Fruit fly (Drosophila melanogaster) whole organism, pupa: Measurements from ENCODE around the gene CG5447.

Experiments used
- CG14655 ChIP-seq: fragments of 200-800 bp; sonication (Bioruptor generic); optimal IDR thresholded peaks from 3 replicates; lab custom pipeline; 2017; ENCODE audit warnings: mild to moderate bottlenecking, missing biosample characterization, missing genetic modification reagents, missing genetic modification characterization
- CG15710 ChIP-seq: fragments of 200-800 bp; sonication (Bioruptor generic); optimal IDR thresholded peaks from 2 replicates; lab custom pipeline; 2018; ENCODE audit warnings: missing biosample characterization, mild to moderate bottlenecking, missing genetic modification characterization, moderate library complexity
- CG8301 ChIP-seq: fragments of 200-800 bp; sonication (Bioruptor generic); optimal IDR thresholded peaks from 2 replicates; lab custom pipeline; 2018; ENCODE audit warnings: missing biosample characterization, mild to moderate bottlenecking, missing genetic modification characterization
- Pif1A ChIP-seq: fragments of 200-800 bp; sonication (Bioruptor generic); optimal IDR thresholded peaks from 3 replicates; lab custom pipeline; 2016; ENCODE audit warnings: missing biosample characterization, missing genetic modification characterization
- Pif1B ChIP-seq: fragments of 200-800 bp; sonication (Bioruptor generic); optimal IDR thresholded peaks from 3 replicates; lab custom pipeline; 2016; ENCODE audit warnings: missing biosample characterization, missing genetic modification characterization
- Snoo ChIP-seq: fragments of 200-800 bp; sonication (Bioruptor generic); optimal IDR thresholded peaks from 3 replicates; lab custom pipeline; 2017; ENCODE audit warnings: missing biosample characterization, mild to moderate bottlenecking, missing genetic modification characterization, inconsistent platforms
- fd96Ca ChIP-seq: fragments of 200-800 bp; sonication (Bioruptor generic); IDR thresholded peaks from 3 replicates; pipeline ENCODE4 v1.3.6; 2022; ENCODE audit warnings: missing biosample characterization, missing genetic modification characterization

DNA sequence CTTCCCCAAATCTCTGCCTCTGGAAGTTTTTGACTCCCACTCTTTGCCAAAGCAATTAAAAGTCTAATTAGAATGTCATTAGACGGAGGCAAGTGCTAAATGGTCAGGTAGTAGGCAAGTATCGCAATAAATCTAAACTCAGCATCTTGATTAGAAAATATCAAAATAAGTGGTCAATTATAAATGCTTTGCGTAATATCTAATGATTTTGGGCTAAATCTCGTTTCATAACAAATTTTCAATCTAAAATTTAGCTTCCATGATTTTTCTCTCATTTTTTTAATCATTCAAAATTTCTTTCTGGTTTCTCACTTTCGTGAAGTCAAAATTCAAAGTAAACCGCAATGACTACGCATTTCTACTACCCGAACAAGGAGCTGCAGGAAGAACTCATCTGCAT is 38.5 kb upstream of the CG5447 start, which contains the start of gene Ald2:
- TF ChIP-seq CG14655 (GFP tag; lab: Kevin White, UChicago) (no peak), Snoo (no peak), Pif1A (GFP tag; lab: Kevin White, UChicago) (no peak), Pif1B (no peak), CG15710 (tag; lab: Kevin White, UChicago) (no peak), fd96Ca (no peak), CG8301 (tag; lab: Kevin White, UChicago) (no peak)
